Fruit fly (Drosophila melanogaster): ENCODE results near the gene hyx.
A peak's percentile ranks its signal among the peaks of the same experiment; 100 is the strongest.

The hyx gene

dm6 chr3R:9053021-9053420 lies 14.5 kb downstream of the hyx start (continued):
- TF ChIP-seq caup (GFP tag; optimal IDR thresholded peaks at IDR 0.05; ENCODE audit: severe bottlenecking): peak; percentile 82
- peak; percentile 27 for TF ChIP-seq CG33557 (GFP tag; optimal IDR thresholded peaks at IDR 0.05)
- no peak for TF ChIP-seq CG10366 (GFP tag; IDR thresholded peaks at IDR 0.05)
- no peak for TF ChIP-seq CG3995 (GFP tag; optimal IDR thresholded peaks at IDR 0.05)
- no peak for TF ChIP-seq CG4404 (GFP tag; IDR thresholded peaks at IDR 0.05)
- TF ChIP-seq CG1792 (GFP tag; optimal IDR thresholded peaks at IDR 0.05): peak; percentile 20
- TF ChIP-seq Dip3 (GFP tag; optimal IDR thresholded peaks at IDR 0.05): peak; percentile 66
- peak; percentile 78 for TF ChIP-seq pho (GFP tag; optimal IDR thresholded peaks at IDR 0.05)
- TF ChIP-seq MBD-R2 (GFP tag; IDR thresholded peaks at IDR 0.05): no peak
- TF ChIP-seq tin (GFP tag; optimal IDR thresholded peaks at IDR 0.05): peak; percentile 27
- TF ChIP-seq pfk (GFP tag; optimal IDR thresholded peaks at IDR 0.05): peak; percentile 53
- no peak for TF ChIP-seq wdn (GFP tag; IDR thresholded peaks at IDR 0.05)
- TF ChIP-seq Asciz (GFP tag; optimal IDR thresholded peaks at IDR 0.05): no peak
- peak; percentile 24 for TF ChIP-seq CG7839 (tag; optimal IDR thresholded peaks at IDR 0.05)
- no peak for TF ChIP-seq ewg (GFP tag; optimal IDR thresholded peaks at IDR 0.05)
- TF ChIP-seq CHES-1-like (GFP tag; optimal IDR thresholded peaks at IDR 0.05): peak; percentile 64
- TF ChIP-seq CTCF (GFP tag; optimal IDR thresholded peaks at IDR 0.05): no peak
- peak; percentile 67 for TF ChIP-seq gcm (GFP tag; optimal IDR thresholded peaks at IDR 0.05)
- TF ChIP-seq da (GFP tag; optimal IDR thresholded peaks at IDR 0.05): peak; percentile 46
- no peak for TF ChIP-seq CG1529 (GFP tag; optimal IDR thresholded peaks at IDR 0.05)
- TF ChIP-seq CG13775 (GFP tag; optimal IDR thresholded peaks at IDR 0.05): no peak
- TF ChIP-seq CG12071 (GFP tag; optimal IDR thresholded peaks at IDR 0.05): peak; percentile 56
- TF ChIP-seq CG2116 (GFP tag; optimal IDR thresholded peaks at IDR 0.05): no peak
- peak; percentile 46 for TF ChIP-seq CG15269 (tag; optimal IDR thresholded peaks at IDR 0.05)
- TF ChIP-seq Rx (GFP tag; IDR thresholded peaks at IDR 0.05): no peak
- no peak for TF ChIP-seq ATbp (GFP tag; optimal IDR thresholded peaks at IDR 0.05)
- peak; percentile 74 for TF ChIP-seq mam (GFP tag; optimal IDR thresholded peaks at IDR 0.05)
- TF ChIP-seq ems (GFP tag; optimal IDR thresholded peaks at IDR 0.05): peak; percentile 62
- peak; percentile 86 for TF ChIP-seq abd-A (tag; optimal IDR thresholded peaks at IDR 0.05)
- TF ChIP-seq CG9932 (GFP tag; IDR thresholded peaks at IDR 0.05): no peak
- TF ChIP-seq ac (GFP tag; optimal IDR thresholded peaks at IDR 0.05): no peak
- peak; percentile 62 for TF ChIP-seq scrt (GFP tag; optimal IDR thresholded peaks at IDR 0.05)
- no peak for TF ChIP-seq odd (GFP tag; optimal IDR thresholded peaks at IDR 0.05)
- TF ChIP-seq mirr (GFP tag; optimal IDR thresholded peaks at IDR 0.05): peak; percentile 80
- no peak for TF ChIP-seq CG32532 (GFP tag; IDR thresholded peaks at IDR 0.05)
- TF ChIP-seq CG7786 (GFP tag; optimal IDR thresholded peaks at IDR 0.05): peak; percentile 62
- TF ChIP-seq vfl (GFP tag; optimal IDR thresholded peaks at IDR 0.05): peak; percentile 64
- peak; percentile 23 for TF ChIP-seq CG4424 (GFP tag; optimal IDR thresholded peaks at IDR 0.05)
- peak; percentile 44 for TF ChIP-seq Sry-δ (GFP tag; optimal IDR thresholded peaks at IDR 0.05)
- TF ChIP-seq CG8388 (GFP tag; optimal IDR thresholded peaks at IDR 0.05): no peak
- no peak for TF ChIP-seq chm (GFP tag; IDR thresholded peaks at IDR 0.05)
- peak; percentile 79 for TF ChIP-seq CG3163 (GFP tag; optimal IDR thresholded peaks at IDR 0.05)
- no peak for TF ChIP-seq CG7928 (GFP tag; optimal IDR thresholded peaks at IDR 0.05)
- no peak for TF ChIP-seq CG3065 (GFP tag; optimal IDR thresholded peaks at IDR 0.05)
- peak; percentile 87 for TF ChIP-seq CG34376 (GFP tag; optimal IDR thresholded peaks at IDR 0.05)
- peak; percentile 57 for TF ChIP-seq CG1647 (GFP tag; optimal IDR thresholded peaks at IDR 0.05)
- TF ChIP-seq CG11504 (tag; optimal IDR thresholded peaks at IDR 0.05): peak; percentile 8
- peak; percentile 24 for TF ChIP-seq trem (tag; optimal IDR thresholded peaks at IDR 0.05)
- TF ChIP-seq CG30403 (GFP tag; optimal IDR thresholded peaks at IDR 0.05): peak; percentile 43
- no peak for TF ChIP-seq hkb (optimal IDR thresholded peaks at IDR 0.05)
- no peak for TF ChIP-seq hkb (GFP tag; IDR thresholded peaks at IDR 0.05)
- peak; percentile 51 to 66 for TF ChIP-seq bsh (GFP tag; optimal IDR thresholded peaks at IDR 0.05)
- peak; percentile 39 for TF ChIP-seq NC2β (GFP tag; optimal IDR thresholded peaks at IDR 0.05)
